Worm (Caenorhabditis elegans): Measurements from ENCODE around the gene acy-3.
A peak's percentile ranks its signal among the peaks of the same experiment; 100 is the strongest.

ce11 chrIII:3799213-3799612, 12.9 kb upstream of the acy-3 start:
- TF ChIP-seq swsn-7 (tag; optimal IDR thresholded peaks at IDR 0.05) (no peak), skn-1 (tag; optimal IDR thresholded peaks at IDR 0.05) (no peak), blmp-1 (tag; optimal IDR thresholded peaks at IDR 0.05) (peak; percentile 65), aly-2 (tag; optimal IDR thresholded peaks at IDR 0.05) (no peak), lin-39 (tag; optimal IDR thresholded peaks at IDR 0.05) (no peak), dsc-1 (tag; optimal IDR thresholded peaks at IDR 0.05) (no peak), nhr-237 (tag; optimal IDR thresholded peaks at IDR 0.05) (no peak), zag-1 (tag; optimal IDR thresholded peaks at IDR 0.05) (no peak), snpc-4 (tag; optimal IDR thresholded peaks at IDR 0.05) (no peak), nhr-77 (tag; optimal IDR thresholded peaks at IDR 0.05) (no peak), nhr-11 (tag; optimal IDR thresholded peaks at IDR 0.05) (no peak), tbx-2 (tag; optimal IDR thresholded peaks at IDR 0.05) (peak; percentile 21)
